Worm (Caenorhabditis elegans): ENCODE measurements around the gene fbxb-102.

- no peak for TF ChIP-seq ceh-83 (GFP tag; optimal IDR thresholded peaks at IDR 0.05)
- TF ChIP-seq elt-3 (tag; optimal IDR thresholded peaks at IDR 0.05): no peak
- no peak for TF ChIP-seq ztf-11 (tag; optimal IDR thresholded peaks at IDR 0.05)
- no peak for TF ChIP-seq mep-1 (tag; optimal IDR thresholded peaks at IDR 0.05)
- TF ChIP-seq snpc-4 (tag; optimal IDR thresholded peaks at IDR 0.05): no peak
- no peak for TF ChIP-seq unc-62 (GFP tag; optimal IDR thresholded peaks at IDR 0.05)
- no peak for TF ChIP-seq nhr-76 (tag; optimal IDR thresholded peaks at IDR 0.05)
- TF ChIP-seq unc-39 (tag; optimal IDR thresholded peaks at IDR 0.05): no peak
- no peak for TF ChIP-seq pha-4 (tag; optimal IDR thresholded peaks at IDR 0.05)
These were observed 23.8 kb downstream of the fbxb-102 start for ce11 chrII:12506511-12506910.

Data from whole organism, mixed stage, embryonic.